Worm (Caenorhabditis elegans) whole organism, mixed stage, embryonic: ENCODE data around the gene T08D2.4.
"Not testable (repeated sequence)": the region's sequence is repeated elsewhere in the genome, so short reads cannot be mapped to it uniquely, and the experiment has no call there.

ENCODE experiments used
- bed-3 ChIP-seq: fragments of 200-800 bp; sonication (Bioruptor generic); optimal IDR thresholded peaks from 3 replicates; lab custom pipeline; 2018; ENCODE audit warnings: mild to moderate bottlenecking, missing genetic modification characterization, moderate library complexity, missing compliant biosample characterization
- elt-1 ChIP-seq: sonication (generic microtip); optimal IDR thresholded peaks from 2 replicates; lab custom pipeline; 2017; ENCODE audit warnings: missing genetic modification characterization, mild to moderate bottlenecking, missing compliant biosample characterization, antibody characterized with exemption, moderate library complexity, borderline replicate concordance; ENCODE audit not compliant: insufficient read depth
- elt-3 ChIP-seq: fragments of 150-350 bp; optimal IDR thresholded peaks from 2 replicates; lab custom pipeline; 2014; ENCODE audit warnings: missing biosample characterization, missing genetic modification characterization
- flh-1 ChIP-seq: fragments of 200-800 bp; sonication (Bioruptor generic); optimal IDR thresholded peaks from 2 replicates; lab custom pipeline; 2018; ENCODE audit warnings: mild to moderate bottlenecking, missing genetic modification characterization, moderate library complexity, missing compliant biosample characterization
- lin-13 ChIP-seq: fragments of 150-350 bp; optimal IDR thresholded peaks from 2 replicates; lab custom pipeline; 2014; ENCODE audit warnings: missing biosample characterization, missing genetic modification characterization
- lsy-2 ChIP-seq: fragments of 150-350 bp; optimal IDR thresholded peaks from 2 replicates; lab custom pipeline; 2014; ENCODE audit warnings: missing biosample characterization, missing genetic modification characterization
- mep-1 ChIP-seq: fragments of 150-350 bp; optimal IDR thresholded peaks from 2 replicates; lab custom pipeline; 2017; ENCODE audit warnings: missing biosample characterization, missing genetic modification reagents, missing genetic modification characterization, inconsistent platforms
- nhr-237 ChIP-seq: fragments of 150-350 bp; optimal IDR thresholded peaks from 2 replicates; lab custom pipeline; 2014; ENCODE audit warnings: missing biosample characterization, missing genetic modification characterization
- snpc-4 ChIP-seq: fragments of 150-350 bp; optimal IDR thresholded peaks from 2 replicates; lab custom pipeline; 2014; ENCODE audit warnings: missing biosample characterization, missing genetic modification characterization
- ztf-11 ChIP-seq: fragments of 150-350 bp; optimal IDR thresholded peaks from 2 replicates; lab custom pipeline; 2014; ENCODE audit warnings: missing biosample characterization, missing genetic modification characterization

- TF ChIP-seq flh-1 (GFP tag; lab: Kevin White, UChicago); snpc-4; nhr-237; lin-13 (tag; lab: Kevin White, UChicago); lsy-2; elt-3 (tag; lab: Kevin White, UChicago); bed-3 (GFP tag; lab: Kevin White, UChicago); elt-1 (tag; lab: Kevin White, UChicago); mep-1 (tag; lab: Kevin White, UChicago); ztf-11 (tag; lab: Kevin White, UChicago): not testable (repeated sequence)
Observed at ce11 chrX:182119-182741, 5.0 kb downstream of the T08D2.4 start, which contains the start of the genes T08D2.6 and chkr-1.
